Worm (Caenorhabditis elegans): Measurements from ENCODE around the gene Y75B8A.24.
A peak's percentile ranks its signal among the peaks of the same experiment; 100 is the strongest.

The Y75B8A.24 gene

DNA sequence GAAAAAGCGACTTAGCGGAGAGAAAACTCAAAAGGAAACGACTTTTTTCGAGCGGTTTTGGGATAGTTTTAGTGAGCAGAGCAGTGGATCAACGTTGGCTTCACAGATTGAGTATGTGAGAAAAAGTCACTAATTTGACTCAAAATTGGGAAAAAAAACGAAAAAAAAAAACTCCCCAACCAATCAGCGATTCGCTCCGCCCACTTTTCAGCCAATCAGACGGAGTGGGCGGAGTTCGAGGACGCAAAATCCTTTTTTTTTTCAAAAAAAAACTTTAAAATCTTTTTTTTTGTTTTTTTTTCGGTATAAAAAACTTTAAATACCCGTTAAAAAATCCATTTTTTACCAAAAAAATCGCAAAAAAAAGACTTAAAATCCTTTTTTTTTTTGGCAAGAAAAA is 52.7 kb downstream of the Y75B8A.24 start:
- TF ChIP-seq mbf-1 (tag; optimal IDR thresholded peaks at IDR 0.05): no peak
- TF ChIP-seq nhr-77 (tag; optimal IDR thresholded peaks at IDR 0.05): no peak
- no peak for TF ChIP-seq snpc-4 (tag; optimal IDR thresholded peaks at IDR 0.05)
- no peak for TF ChIP-seq fos-1 (tag; optimal IDR thresholded peaks at IDR 0.05)
- no peak for TF ChIP-seq Y55F3AM.14 (GFP tag; optimal IDR thresholded peaks at IDR 0.05)
- no peak for TF ChIP-seq aly-2 (tag; optimal IDR thresholded peaks at IDR 0.05)
- no peak for TF ChIP-seq ztf-11 (tag; optimal IDR thresholded peaks at IDR 0.05)
- no peak for TF ChIP-seq dmd-4 (tag; optimal IDR thresholded peaks at IDR 0.05)
- no peak for TF ChIP-seq nhr-12 (tag; optimal IDR thresholded peaks at IDR 0.05)
- no peak for TF ChIP-seq alr-1 (tag; optimal IDR thresholded peaks at IDR 0.05)
- no peak for TF ChIP-seq nhr-10 (tag; optimal IDR thresholded peaks at IDR 0.05)
- TF ChIP-seq unc-62 (GFP tag; optimal IDR thresholded peaks at IDR 0.05): no peak
- TF ChIP-seq lsy-2 (tag; optimal IDR thresholded peaks at IDR 0.05): no peak
- no peak for TF ChIP-seq ztf-1 (GFP tag; conservative IDR thresholded peaks at IDR 0.05)
- no peak for TF ChIP-seq nhr-129 (tag; optimal IDR thresholded peaks at IDR 0.05)
- TF ChIP-seq zag-1 (tag; optimal IDR thresholded peaks at IDR 0.05): no peak
- no peak for TF ChIP-seq sma-9 (GFP tag; optimal IDR thresholded peaks at IDR 0.05)
- no peak for TF ChIP-seq sma-9 (tag; optimal IDR thresholded peaks at IDR 0.05)
- TF ChIP-seq ZK546.5 (tag; optimal IDR thresholded peaks at IDR 0.05): no peak
- no peak for TF ChIP-seq nhr-11 (tag; optimal IDR thresholded peaks at IDR 0.05)
- TF ChIP-seq nhr-23 (tag; optimal IDR thresholded peaks at IDR 0.05): no peak

ce11 chrIII:12218633-12219097 is 54.9 kb downstream of the Y75B8A.24 start, which contains the start of the genes gex-4 and gphr-1:
Gene gex-4 (minus strand): TSS chrIII:12218634.
Gene gphr-1 (plus strand): TSS chrIII:12219047.
- TF ChIP-seq gmeb-1 (tag; optimal IDR thresholded peaks at IDR 0.05): peak; percentile 48
- TF ChIP-seq sem-4 (tag; optimal IDR thresholded peaks at IDR 0.05): peak; percentile 76
- peak; percentile 41 for TF ChIP-seq fos-1 (tag; optimal IDR thresholded peaks at IDR 0.05)
- peak; percentile 67 for TF ChIP-seq C34F6.9 (tag; optimal IDR thresholded peaks at IDR 0.05)
- TF ChIP-seq blmp-1 (tag; optimal IDR thresholded peaks at IDR 0.05; ENCODE audit: insufficient read depth): no peak
- TF ChIP-seq nhr-6 (tag; optimal IDR thresholded peaks at IDR 0.05): no peak
- TF ChIP-seq nhr-25 (tag; optimal IDR thresholded peaks at IDR 0.05): peak; percentile 5
- no peak for TF ChIP-seq unc-62 (GFP tag; optimal IDR thresholded peaks at IDR 0.05)
- TF ChIP-seq snpc-4 (tag; optimal IDR thresholded peaks at IDR 0.05): peak; percentile 53
- TF ChIP-seq lsy-2 (tag; optimal IDR thresholded peaks at IDR 0.05): peak in 1 of 2 experiments; percentile 76
- no peak for TF ChIP-seq nhr-77 (tag; optimal IDR thresholded peaks at IDR 0.05)
- TF ChIP-seq aly-2 (tag; optimal IDR thresholded peaks at IDR 0.05): no peak
- peak; percentile 69 for TF ChIP-seq unc-55 (GFP tag; optimal IDR thresholded peaks at IDR 0.05)
- peak; percentile 29 for TF ChIP-seq crh-2 (tag; optimal IDR thresholded peaks at IDR 0.05)
- TF ChIP-seq lin-13 (GFP tag; optimal IDR thresholded peaks at IDR 0.05): peak; percentile 57
- peak; percentile 33 for TF ChIP-seq F13H6.1 (tag; optimal IDR thresholded peaks at IDR 0.05)
- no peak for TF ChIP-seq unc-39 (tag; optimal IDR thresholded peaks at IDR 0.05)
- peak; percentile 52 for TF ChIP-seq sma-3 (GFP tag; optimal IDR thresholded peaks at IDR 0.05)

DNA sequence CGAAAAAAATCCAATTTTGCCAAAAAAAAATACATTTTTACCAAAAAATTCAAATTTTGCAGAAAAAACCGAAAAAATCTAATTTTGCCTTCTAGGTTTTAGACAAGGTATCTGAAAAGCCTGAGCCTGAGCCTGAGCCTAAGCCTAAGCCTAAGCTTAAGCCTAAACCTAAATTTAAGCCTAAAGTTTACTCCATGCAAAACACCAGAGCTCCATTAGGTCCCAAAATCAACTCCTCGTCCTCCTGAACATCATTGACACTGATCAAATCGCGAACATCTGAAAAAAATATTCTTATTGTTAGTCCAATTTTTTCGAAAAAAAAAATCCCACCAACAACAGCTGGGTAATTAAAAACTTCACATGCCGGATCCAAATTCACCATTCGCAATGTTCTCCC is 55.5 kb downstream of the Y75B8A.24 start:
- TF ChIP-seq F13H6.1 (tag; optimal IDR thresholded peaks at IDR 0.05) (no peak), blmp-1 (tag; optimal IDR thresholded peaks at IDR 0.05; ENCODE audit: insufficient read depth) (no peak), nhr-6 (tag; optimal IDR thresholded peaks at IDR 0.05) (no peak), unc-55 (GFP tag; optimal IDR thresholded peaks at IDR 0.05) (no peak), sem-4 (tag; optimal IDR thresholded peaks at IDR 0.05) (no peak), egl-27 (tag; optimal IDR thresholded peaks at IDR 0.05) (no peak), nhr-21 (tag; optimal IDR thresholded peaks at IDR 0.05) (no peak), skn-1 (tag; optimal IDR thresholded peaks at IDR 0.05) (no peak), ceh-16 (tag; optimal IDR thresholded peaks at IDR 0.05) (no peak), C34F6.9 (tag; optimal IDR thresholded peaks at IDR 0.05) (no peak)

- TF ChIP-seq ZK546.5 (tag; optimal IDR thresholded peaks at IDR 0.05) (no peak), nhr-6 (tag; optimal IDR thresholded peaks at IDR 0.05) (no peak), C34F6.9 (tag; optimal IDR thresholded peaks at IDR 0.05) (no peak), ceh-16 (tag; optimal IDR thresholded peaks at IDR 0.05) (no peak), snpc-4 (tag; optimal IDR thresholded peaks at IDR 0.05) (no peak), unc-39 (tag; optimal IDR thresholded peaks at IDR 0.05) (no peak), R02D3.7 (tag; optimal IDR thresholded peaks at IDR 0.05) (no peak), skn-1 (tag; optimal IDR thresholded peaks at IDR 0.05) (no peak), alr-1 (tag; optimal IDR thresholded peaks at IDR 0.05) (no peak), nhr-11 (tag; optimal IDR thresholded peaks at IDR 0.05) (no peak), unc-62 (GFP tag; optimal IDR thresholded peaks at IDR 0.05) (no peak), nhr-21 (tag; optimal IDR thresholded peaks at IDR 0.05) (no peak), fos-1 (tag; optimal IDR thresholded peaks at IDR 0.05) (no peak), mab-5 (tag; optimal IDR thresholded peaks at IDR 0.05) (no peak), peb-1 (tag; optimal IDR thresholded peaks at IDR 0.05) (no peak), ama-1 (optimal IDR thresholded peaks at IDR 0.05) (no peak), ztf-11 (tag; optimal IDR thresholded peaks at IDR 0.05) (no peak), aly-2 (tag; optimal IDR thresholded peaks at IDR 0.05) (no peak), mdl-1 (tag; optimal IDR thresholded peaks at IDR 0.05) (no peak)
These were observed 58.0 kb downstream of the Y75B8A.24 start, which contains the start of gene Y75B8A.13 for ce11 chrIII:12215596-12215995. Gene Y75B8A.13 (minus strand): TSS chrIII:12215696.

Measured in whole organism, L2 larva.